Fruit fly (Drosophila melanogaster) S2 (cell line): Measurements from ENCODE around the gene Jon74E.

ENCODE experiments used
- CG8478 ChIP-seq: fragments of >200 bp; optimal IDR thresholded peaks from 2 replicates; lab custom pipeline; 2018
- CTCF ChIP-seq, 2 experiments: fragments of >200 bp; optimal IDR thresholded peaks; 2 replicates each; lab custom pipeline; 2018

Jon74E gene

DNA sequence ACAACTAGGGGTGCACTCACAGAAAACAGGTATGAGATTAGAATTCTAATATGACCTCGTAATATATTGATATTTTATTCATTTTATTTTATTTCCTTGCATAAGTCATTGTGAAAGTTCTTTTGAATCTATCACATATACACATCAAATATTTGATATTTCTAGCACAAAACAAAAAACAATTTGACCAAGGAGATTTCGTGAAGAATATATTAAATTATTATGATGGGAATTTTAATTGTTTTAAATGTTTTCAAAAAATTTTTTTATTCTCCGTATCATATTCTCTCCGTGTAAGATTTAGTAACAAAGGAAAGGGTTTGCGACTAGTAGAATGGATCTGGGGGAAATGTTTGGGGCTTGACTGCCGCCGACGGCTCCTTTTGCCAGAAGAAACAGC is 29.5 kb upstream of the Jon74E start:
- TF ChIP-seq CTCF (optimal IDR thresholded peaks at IDR 0.05; lab: Kevin White, UChicago): no peak
- no peak for TF ChIP-seq CG8478

DNA sequence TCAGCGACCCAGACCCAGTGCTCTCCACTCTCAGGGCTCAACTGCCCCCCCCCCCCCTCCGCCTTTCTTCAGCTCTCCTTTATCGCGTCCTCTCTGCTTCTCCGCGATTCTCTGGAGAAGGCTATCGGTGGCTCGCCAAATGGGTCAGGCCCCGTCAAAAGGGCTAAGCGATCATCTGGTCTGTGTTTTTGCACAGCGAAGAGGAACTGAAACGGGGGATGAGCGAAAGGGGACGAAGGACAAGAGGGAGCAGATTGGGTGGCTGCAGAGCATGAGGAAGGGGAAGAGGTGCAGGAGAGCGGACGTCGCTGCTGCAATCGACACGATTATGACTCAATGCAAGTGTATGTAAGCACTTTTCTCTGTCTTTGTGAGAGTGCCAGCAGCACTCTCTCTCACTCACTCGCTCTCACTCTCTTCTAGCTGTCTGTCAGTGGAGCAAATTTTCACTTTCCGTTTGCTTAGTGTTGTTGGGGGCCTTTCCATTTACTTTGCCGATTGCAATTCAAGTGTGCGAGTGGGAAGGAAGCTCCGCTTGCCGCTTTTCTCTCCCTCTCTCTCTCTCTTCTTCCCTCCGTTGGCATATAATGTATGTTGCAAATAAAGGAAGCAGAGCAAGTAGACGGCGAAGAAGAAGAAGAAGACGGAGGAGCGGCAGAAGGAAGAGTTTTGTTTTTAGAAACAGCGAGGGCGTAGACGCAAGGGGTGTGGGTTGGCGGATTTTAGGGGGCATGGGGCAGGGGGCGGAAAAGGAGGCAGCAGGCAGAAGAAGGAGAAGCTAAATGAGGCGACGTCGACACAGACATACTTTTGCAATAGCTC is 28.8 kb upstream of the Jon74E start:
- TF ChIP-seq CG8478 (peak; percentile 21), CTCF (optimal IDR thresholded peaks at IDR 0.05; lab: Kevin White, UChicago) (no peak)

DNA sequence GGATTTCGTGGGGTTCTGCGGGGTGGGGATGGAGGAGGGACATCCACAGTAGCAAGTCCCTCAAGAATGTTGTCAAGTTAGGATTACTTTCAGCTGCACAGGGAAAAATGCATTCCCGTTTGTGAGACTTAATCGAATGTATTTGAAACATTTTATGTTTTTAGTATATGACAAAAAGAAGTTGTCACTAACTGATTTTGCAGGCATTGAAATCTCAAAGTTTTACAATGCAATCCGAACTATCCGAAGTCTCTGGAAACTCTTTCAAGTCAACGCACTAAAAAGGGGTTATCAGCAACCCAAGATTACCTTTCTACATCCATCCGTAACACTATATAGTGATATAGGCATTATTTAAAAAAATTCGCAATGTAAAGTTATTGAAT is 28.0 kb upstream of the Jon74E start:
- no peak for TF ChIP-seq CTCF (optimal IDR thresholded peaks at IDR 0.05; lab: Kevin White, UChicago)
- no peak for TF ChIP-seq CG8478

DNA sequence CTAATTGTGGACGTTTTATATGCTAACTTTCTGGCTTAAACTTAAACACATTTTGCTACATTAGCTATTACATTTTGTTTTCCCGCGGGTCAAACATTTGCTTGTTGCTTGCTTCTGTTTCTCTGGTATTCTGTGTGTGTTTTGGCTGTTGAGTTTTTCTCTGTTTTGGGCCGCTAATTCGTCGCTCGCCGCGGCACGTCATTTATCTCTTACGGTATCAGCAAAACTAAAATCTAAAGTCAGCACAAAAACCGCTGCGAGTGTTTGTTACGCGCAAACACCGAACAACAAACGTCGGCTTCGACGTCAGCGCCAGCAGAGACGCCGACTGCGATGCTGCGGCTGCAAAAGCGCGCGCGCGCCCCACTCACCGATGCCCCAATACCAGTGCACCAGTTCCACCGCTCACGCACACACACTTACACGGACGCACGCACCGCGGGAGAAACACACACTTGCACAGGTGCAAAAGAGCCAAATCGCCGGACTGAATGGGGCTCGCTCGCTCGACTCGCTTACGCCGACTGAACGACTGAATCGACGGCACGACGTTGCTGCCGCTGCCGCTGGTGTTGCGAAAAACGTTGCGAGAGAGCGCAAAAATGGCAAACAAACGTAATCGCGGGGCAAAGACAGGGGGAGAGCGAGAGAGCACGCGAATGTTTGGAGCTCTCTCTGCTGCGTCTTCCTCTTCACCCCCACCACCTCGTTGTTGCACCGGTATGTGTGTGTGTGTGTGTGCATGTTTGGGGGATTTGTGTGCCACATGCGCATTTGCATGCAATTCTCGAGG is 27.4 kb upstream of the Jon74E start:
- no peak for TF ChIP-seq CG8478
- TF ChIP-seq CTCF (optimal IDR thresholded peaks at IDR 0.05; lab: Kevin White, UChicago): no peak

DNA sequence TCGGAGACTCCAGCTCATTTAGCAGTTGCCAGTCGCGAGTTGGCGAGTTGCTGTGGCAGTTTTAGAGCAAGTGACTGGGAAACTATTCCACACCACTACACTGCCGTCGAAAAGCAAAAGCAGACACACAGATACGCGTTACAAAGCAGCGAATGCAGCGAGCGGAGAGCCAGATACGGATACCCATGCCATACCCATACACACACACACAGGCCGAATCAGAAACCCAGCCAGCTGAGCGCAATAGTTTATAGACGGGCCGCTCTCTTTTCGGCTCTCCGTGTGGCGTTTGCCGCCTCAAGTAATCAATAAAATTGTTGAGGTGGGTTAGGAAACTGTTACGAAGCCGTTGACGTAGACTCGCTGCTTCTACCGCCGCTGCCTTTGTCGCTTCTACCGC is 24.9 kb upstream of the Jon74E start:
- TF ChIP-seq CG8478: no peak
- no peak for TF ChIP-seq CTCF (optimal IDR thresholded peaks at IDR 0.05; lab: Kevin White, UChicago)

DNA sequence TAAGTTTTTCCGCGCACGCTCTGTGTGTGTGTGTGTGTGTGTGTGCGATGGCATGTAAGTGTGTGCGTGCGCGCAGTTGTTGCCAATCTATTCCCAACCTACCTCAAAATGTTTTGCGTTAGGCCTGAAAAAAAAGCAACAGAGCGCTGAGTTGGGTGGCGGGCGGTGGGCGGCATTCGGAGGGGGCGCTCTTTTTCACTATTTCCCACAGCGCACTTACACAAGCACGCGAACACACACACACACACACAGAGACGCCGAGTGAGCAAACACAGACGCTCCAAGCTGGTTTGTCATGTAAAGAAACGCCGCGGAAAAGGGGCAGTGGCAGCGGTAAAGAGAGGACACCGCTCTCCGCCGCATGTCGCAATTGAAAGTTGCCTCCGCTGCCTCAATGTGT is 23.2 kb upstream of the Jon74E start:
- TF ChIP-seq CG8478: no peak
- no peak for TF ChIP-seq CTCF (optimal IDR thresholded peaks at IDR 0.05; lab: Kevin White, UChicago)

DNA sequence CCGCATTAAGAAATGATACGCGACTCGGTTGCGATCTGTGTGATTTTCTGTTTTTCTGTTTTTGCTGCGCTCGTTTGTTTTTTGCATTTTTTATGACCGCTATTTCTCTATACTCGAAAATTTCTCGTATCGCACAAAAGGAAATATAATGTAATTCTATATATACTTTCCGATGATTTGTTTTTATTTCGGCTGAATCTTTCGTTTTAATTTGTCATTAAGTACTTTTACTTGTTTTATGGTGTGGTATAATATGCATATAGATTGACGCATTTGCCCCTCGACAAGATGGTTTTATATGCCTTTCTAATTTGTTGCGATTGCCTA is 21.6 kb upstream of the Jon74E start:
- no peak for TF ChIP-seq CTCF (optimal IDR thresholded peaks at IDR 0.05; lab: Kevin White, UChicago)
- TF ChIP-seq CG8478: no peak

DNA sequence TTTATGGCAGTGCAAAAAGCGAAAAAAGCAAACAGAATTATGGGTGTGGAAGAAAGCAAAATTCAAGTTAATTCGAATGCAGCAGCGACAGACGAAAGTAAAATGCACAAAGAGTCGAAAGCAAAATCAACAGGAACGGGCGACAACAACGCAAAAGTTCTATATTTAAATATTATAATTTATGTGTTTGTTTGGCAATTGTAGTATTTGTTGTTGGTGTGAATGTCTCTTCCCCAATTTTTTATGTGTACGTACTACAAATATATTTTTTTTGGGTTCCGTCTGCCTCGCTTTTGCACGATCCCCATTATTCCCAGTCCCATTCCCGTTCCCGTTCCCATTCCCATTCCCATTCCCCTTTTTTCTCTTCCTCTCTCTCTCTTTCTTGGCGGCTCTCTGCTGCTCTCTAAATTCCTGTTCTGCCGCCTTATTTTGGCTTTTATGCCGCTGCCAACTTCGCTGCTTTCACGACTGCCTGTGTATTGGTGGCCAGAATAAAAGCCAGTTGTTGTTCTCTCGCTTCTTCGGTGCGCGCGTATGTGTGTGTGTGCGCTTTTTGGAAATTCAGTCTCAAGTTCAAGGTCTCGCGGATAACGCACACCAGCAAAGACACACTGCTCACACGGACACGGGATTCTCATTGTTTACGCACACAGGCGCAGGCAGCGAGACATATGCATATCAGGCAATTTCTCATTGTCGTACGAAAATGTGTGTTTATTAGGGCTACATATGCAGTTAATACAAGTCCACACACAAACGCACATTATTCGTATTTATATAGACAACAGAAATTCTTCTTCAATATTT is 21.0 kb upstream of the Jon74E start:
- TF ChIP-seq CG8478 (no peak), CTCF (optimal IDR thresholded peaks at IDR 0.05; lab: Kevin White, UChicago) (no peak)

DNA sequence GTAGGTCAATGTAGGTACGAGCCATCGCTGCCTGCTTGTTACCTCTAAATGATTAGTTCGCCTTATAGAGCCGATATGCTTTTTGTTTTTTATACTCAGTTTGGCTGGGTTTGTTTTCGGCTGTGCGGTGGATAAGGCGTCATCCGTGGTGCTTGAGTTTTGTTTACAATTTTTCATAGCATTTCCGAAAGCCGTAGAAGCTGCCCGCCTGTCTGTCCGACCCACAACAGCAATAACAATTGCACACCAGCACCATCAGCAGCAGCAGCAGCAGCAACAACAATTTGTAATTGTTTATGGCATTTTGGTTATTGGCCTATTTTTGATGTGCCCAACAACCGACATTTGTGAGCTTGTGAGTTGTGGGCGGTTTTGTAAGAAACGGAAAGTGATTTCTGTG is 19.8 kb upstream of the Jon74E start:
- TF ChIP-seq CG8478 (no peak), CTCF (optimal IDR thresholded peaks at IDR 0.05; lab: Kevin White, UChicago) (no peak)

DNA sequence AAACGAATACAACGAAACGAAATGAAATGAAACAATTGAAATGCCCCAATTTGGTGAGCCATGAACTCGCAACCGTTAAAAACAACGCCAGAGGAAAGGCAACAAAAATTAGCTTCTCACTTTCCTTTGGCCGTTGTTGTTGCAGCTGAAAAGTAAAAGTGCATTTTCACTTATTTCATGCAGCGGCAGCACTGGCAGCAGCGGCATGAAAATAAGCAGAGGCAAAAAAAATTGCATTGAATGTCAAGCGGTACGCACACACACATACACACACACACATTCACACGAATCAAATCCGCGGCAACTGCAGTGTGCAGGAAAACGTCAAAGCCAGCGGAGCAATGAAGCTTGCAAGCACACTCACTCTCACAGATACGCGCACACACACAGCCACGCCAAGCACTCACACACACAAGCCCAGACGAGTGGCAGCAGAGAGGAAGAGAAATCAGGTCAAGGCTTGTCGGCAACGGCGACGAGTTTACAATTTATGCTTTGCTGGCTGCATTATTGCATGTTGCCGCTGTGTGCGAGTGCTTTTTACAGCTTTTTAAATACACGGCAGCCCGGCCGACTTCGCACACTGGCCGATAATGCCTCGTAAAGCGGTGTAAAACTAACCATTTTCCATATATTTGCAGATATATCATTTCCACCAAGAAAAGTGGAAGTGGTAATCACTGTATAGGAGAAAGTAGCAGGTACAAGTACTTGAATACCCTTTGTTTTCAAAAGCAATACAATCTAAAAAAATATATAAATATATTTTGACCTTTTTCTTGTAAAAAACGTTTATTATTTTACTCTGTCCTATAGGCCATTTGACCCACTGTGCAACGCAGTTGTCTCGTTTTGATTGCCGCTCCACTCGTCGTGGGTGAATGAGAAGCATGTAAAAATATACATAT is 17.7 kb upstream of the Jon74E start:
- TF ChIP-seq CTCF (optimal IDR thresholded peaks at IDR 0.05; lab: Kevin White, UChicago) (no peak), CG8478 (no peak)

DNA sequence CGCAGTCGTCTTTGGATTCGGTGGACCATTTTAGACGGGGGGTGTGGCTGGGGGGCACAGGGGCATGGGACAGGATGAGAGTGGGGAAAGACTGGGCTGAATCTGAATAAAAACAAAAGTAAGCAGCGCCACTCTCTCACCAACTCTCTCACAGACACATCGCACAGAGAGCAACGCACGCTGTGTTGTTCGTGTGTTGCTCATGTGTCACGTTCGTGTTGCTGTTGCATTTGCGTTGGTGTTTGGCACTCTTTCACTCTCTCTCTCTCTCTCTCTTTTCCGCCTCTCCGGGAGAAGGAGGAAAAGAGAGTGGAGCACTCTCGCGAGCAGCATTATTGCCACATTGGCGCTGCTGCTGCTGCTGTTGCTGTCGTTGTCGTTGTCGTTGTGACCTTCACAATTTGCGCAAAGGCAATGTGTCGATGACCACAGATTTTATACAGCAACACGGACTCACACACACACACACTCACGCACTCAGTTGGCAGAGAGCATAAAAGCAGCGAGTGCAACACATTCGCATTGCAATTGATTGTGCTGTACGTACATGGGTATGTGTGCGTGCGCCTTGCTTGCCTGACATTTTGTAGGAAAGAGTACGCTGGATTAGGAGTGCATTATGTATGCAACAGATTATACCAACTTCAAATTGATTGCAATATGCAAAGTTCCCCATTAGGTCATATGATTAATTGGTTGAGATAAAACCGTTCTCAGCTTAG is 14.8 kb upstream of the Jon74E start:
- TF ChIP-seq CTCF (optimal IDR thresholded peaks at IDR 0.05; lab: Kevin White, UChicago): no peak
- TF ChIP-seq CG8478: no peak

DNA sequence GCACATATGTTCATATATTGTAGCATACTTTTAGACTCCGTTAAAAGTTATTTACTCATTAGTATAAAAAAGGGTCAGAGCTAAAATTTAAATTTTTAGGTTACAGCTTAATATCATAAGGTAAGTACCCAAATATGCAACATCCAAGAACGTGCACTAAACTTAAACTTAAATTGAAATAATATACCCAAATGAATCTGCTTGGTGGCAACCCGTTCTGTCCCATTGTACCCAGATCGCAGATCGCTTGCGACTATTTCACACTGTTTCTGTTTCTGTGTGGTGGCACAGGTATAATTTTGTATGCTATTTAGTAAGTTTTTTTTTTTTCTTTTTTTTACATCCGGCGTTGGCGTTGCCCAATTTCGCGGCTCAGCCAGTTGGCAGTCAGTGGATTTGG is 14.2 kb upstream of the Jon74E start:
- no peak for TF ChIP-seq CTCF (optimal IDR thresholded peaks at IDR 0.05; lab: Kevin White, UChicago)
- TF ChIP-seq CG8478: no peak

DNA sequence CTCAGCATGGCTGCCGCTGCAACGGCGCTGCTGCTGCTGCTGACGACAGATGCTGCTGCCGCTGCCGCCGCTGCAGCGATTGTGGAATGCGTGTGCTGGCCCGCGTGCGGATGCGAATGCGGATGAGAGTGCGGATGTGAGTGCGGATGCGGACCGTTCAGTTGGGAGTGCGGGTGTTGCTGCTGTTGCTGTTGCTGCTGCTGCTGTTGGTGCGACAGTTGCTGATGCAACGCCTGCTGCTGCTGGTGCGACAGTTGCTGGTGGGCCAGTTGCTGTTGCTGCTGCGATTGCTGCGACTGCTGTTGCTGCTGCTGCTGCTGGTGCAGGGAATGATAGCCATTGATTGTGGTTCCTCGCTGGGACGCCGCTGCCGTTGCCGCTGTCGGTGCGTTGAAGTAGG is 13.3 kb upstream of the Jon74E start:
- TF ChIP-seq CTCF (optimal IDR thresholded peaks at IDR 0.05; lab: Kevin White, UChicago) (no peak), CG8478 (no peak)

DNA sequence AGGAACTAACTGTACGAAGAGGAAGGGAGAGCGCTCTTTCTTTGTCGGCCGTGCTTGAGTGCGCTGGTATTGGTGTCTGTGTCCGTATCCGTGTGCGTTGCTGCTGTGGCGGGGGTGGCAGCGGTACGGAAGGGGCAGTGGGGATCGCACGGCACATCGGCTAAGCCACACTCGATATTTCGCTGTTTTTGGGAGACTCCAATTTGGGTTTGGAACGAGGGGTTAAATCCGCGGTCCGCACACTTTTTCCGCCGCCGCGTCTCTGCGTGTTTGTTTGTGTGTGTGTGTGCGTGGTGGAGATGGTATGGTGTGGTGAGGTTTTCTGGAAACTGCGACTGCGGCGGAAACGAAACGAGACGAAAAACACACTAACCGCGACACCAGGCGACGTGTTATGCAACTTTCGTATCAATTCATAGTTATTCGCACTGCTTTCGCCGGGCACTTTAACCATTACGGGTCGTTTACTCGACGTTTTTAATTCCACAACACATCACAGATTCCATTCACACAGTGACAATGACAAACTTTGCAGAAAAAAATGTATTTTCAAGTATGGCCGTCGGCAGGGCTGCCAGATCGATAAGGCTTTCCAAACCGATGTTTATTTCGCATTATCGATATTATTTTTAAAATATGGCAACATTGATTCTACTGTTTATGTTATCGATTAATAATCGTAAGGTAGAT is 8.4 kb upstream of the Jon74E start, which contains the start of gene CycT:
Gene CycT, minus strand, starts transcription at position 574 of the 690 bp plus-strand sequence.
- no peak for TF ChIP-seq CG8478
- no peak for TF ChIP-seq CTCF (optimal IDR thresholded peaks at IDR 0.05; lab: Kevin White, UChicago)
